Worm (Caenorhabditis elegans) whole organism, L1 larva: ENCODE data around the gene nlp-35.

Experiments
- C16A3.4 ChIP-seq: fragments of 150-350 bp; optimal IDR thresholded peaks from 2 replicates; lab custom pipeline; 2014; ENCODE audit warnings: missing biosample characterization, missing genetic modification characterization
- ama-1 ChIP-seq: fragments of 150-350 bp; optimal IDR thresholded peaks from 2 replicates; lab custom pipeline; 2014
- dpl-1 ChIP-seq, 3 experiments: fragments of 150-350 bp in 2 of 3; sonication (generic microtip) in 1 of 3; optimal IDR thresholded peaks; 2 replicates each; lab custom pipeline; 2014 to 2017; ENCODE audit warnings: missing biosample characterization in 3 of 3, missing genetic modification characterization in 3 of 3, missing genetic modification reagents in 3 of 3
- elt-2 ChIP-seq: sonication (generic microtip); optimal IDR thresholded peaks from 2 replicates; lab custom pipeline; 2016; ENCODE audit warnings: missing genetic modification characterization, mild to moderate bottlenecking, inconsistent platforms, missing compliant biosample characterization, missing genetic modification reagents
- elt-3 ChIP-seq, 6 experiments: fragments of 150-350 bp in 1 of 6; sonication (generic microtip); optimal IDR thresholded peaks; 2 replicates each; lab custom pipeline; 2017 to 2018; ENCODE audit warnings: missing biosample characterization in 6 of 6, missing genetic modification characterization in 6 of 6, inconsistent platforms in 1 of 6
- lsy-2 ChIP-seq, 2 experiments: fragments of 150-350 bp; optimal IDR thresholded peaks; 2 replicates each; lab custom pipeline; 2014; ENCODE audit warnings: missing biosample characterization in 2 of 2, missing genetic modification characterization in 2 of 2
- nhr-71 ChIP-seq: sonication (generic microtip); optimal IDR thresholded peaks from 2 replicates; lab custom pipeline; 2016; ENCODE audit warnings: mild to moderate bottlenecking, missing genetic modification characterization, moderate library complexity, missing compliant biosample characterization
- pag-3 ChIP-seq: sonication (generic microtip); optimal IDR thresholded peaks from 2 replicates; lab custom pipeline; 2017; ENCODE audit warnings: missing genetic modification characterization, mild to moderate bottlenecking, missing compliant biosample characterization, antibody characterized with exemption, borderline replicate concordance; ENCODE audit not compliant: insufficient read depth
- snpc-4 ChIP-seq: fragments of 150-350 bp; optimal IDR thresholded peaks from 2 replicates; lab custom pipeline; 2014; ENCODE audit warnings: missing biosample characterization, missing genetic modification characterization
- sox-4 ChIP-seq: sonication (generic microtip); optimal IDR thresholded peaks from 2 replicates; lab custom pipeline; 2016; ENCODE audit warnings: missing genetic modification characterization, missing compliant biosample characterization
- unc-86 ChIP-seq: sonication (generic microtip); optimal IDR thresholded peaks from 2 replicates; lab custom pipeline; 2016; ENCODE audit warnings: missing genetic modification characterization, missing compliant biosample characterization
- zip-4 ChIP-seq: fragments of 200-800 bp; sonication (Bioruptor generic); optimal IDR thresholded peaks from 2 replicates; lab custom pipeline; 2018; ENCODE audit warnings: mild to moderate bottlenecking, missing genetic modification characterization, moderate library complexity, missing compliant biosample characterization
- ztf-4 ChIP-seq: fragments of 150-350 bp; optimal IDR thresholded peaks from 2 replicates; lab custom pipeline; 2014; ENCODE audit warnings: missing biosample characterization, missing genetic modification characterization

DNA sequence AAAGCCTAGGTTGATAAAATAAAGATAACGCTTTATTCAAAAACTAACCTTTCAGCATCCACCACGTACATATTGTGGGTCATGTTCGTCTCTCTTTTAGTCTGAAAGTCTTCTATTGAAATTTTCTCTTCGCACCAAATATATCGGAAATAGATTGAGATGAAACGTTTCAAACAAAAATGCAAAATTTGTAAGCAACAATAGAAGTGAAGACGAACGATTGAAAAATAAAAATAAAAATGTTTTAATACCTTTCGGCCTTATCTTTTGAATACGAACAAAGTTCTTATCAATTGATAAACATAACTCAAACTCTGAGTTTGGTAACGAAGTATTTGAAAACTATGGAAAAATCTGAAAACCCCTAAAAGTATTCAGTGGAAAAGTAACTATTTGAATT, 14.3 kb upstream of the nlp-35 start, which contains the start of gene F56H11.2:
- TF ChIP-seq ama-1 (lab: Kevin White, UChicago) (no peak), unc-86 (no peak), elt-3 (tag; optimal IDR thresholded peaks at IDR 0.05; lab: Kevin White, UChicago) (no peak), snpc-4 (no peak), ztf-4 (tag; lab: Kevin White, UChicago) (no peak), lsy-2 (tag; optimal IDR thresholded peaks at IDR 0.05; lab: Kevin White, UChicago) (no peak), elt-2 (no peak), sox-4 (tag; lab: Kevin White, UChicago) (no peak), nhr-71 (tag; lab: Kevin White, UChicago) (no peak), zip-4 (GFP tag; lab: Kevin White, UChicago) (no peak), pag-3 (tag; lab: Kevin White, UChicago) (no peak), C16A3.4 (tag; lab: Kevin White, UChicago) (no peak), dpl-1 (GFP tag; optimal IDR thresholded peaks at IDR 0.05; lab: Kevin White, UChicago) (no peak)
